Worm (Caenorhabditis elegans) whole organism, L4 larva: ENCODE results near the gene fos-1.

Source experiments
- F26F4.8 ChIP-seq: fragments of 200-800 bp; sonication (Bioruptor generic); conservative IDR thresholded peaks from 2 replicates; pipeline ENCODE4 v1.3.6; 2022; ENCODE audit warnings: missing genetic modification characterization, missing compliant biosample characterization
- R02D3.7 ChIP-seq: fragments of 150-350 bp; sonication (generic microtip); optimal IDR thresholded peaks from 3 replicates; lab custom pipeline; 2014; ENCODE audit warnings: missing biosample characterization, missing genetic modification characterization
- aha-1 ChIP-seq: fragments of 150-350 bp; peaks from one replicate; lab custom pipeline; 2014; ENCODE audit warnings: missing biosample characterization, missing genetic modification characterization
- aly-2 ChIP-seq: sonication (generic microtip); optimal IDR thresholded peaks from 2 replicates; lab custom pipeline; 2018; ENCODE audit warnings: missing biosample characterization, missing genetic modification characterization
- ama-1 ChIP-seq: fragments of 150-350 bp; optimal IDR thresholded peaks from 2 replicates; lab custom pipeline; 2014; ENCODE audit warnings: inconsistent platforms, mixed read lengths
- ceh-28 ChIP-seq: fragments of 150-350 bp; optimal IDR thresholded peaks from 2 replicates; lab custom pipeline; 2014; ENCODE audit warnings: missing biosample characterization, missing genetic modification reagents, missing genetic modification characterization
- ceh-62 ChIP-seq: sonication (generic microtip); optimal IDR thresholded peaks from 2 replicates; lab custom pipeline; 2017; ENCODE audit warnings: missing biosample characterization, missing genetic modification characterization
- ces-1 ChIP-seq: fragments of 150-350 bp; sonication (generic microtip); optimal IDR thresholded peaks from 4 replicates; lab custom pipeline; 2014; ENCODE audit warnings: missing biosample characterization, missing genetic modification reagents, missing genetic modification characterization
- ctbp-1 ChIP-seq: fragments of 200-800 bp; sonication (Bioruptor generic); IDR thresholded peaks from 2 replicates; pipeline ENCODE4 v1.3.6; 2022; ENCODE audit warnings: missing genetic modification reagents, missing genetic modification characterization, missing compliant biosample characterization
- daf-16 ChIP-seq, 3 experiments: sonication (generic microtip); optimal IDR thresholded peaks; 2 replicates each; lab custom pipeline; 2016 to 2017; ENCODE audit warnings: missing genetic modification characterization in 3 of 3, missing genetic modification reagents in 3 of 3, mild to moderate bottlenecking in 2 of 3, missing compliant biosample characterization in 2 of 3, missing biosample characterization in 1 of 3, moderate library complexity in 1 of 3
- daf-19 ChIP-seq: fragments of 200-800 bp; sonication (Bioruptor generic); conservative IDR thresholded peaks from 2 replicates; pipeline ENCODE4 v1.3.6; 2022; ENCODE audit warnings: missing genetic modification characterization, missing compliant biosample characterization
- dmd-6 ChIP-seq: fragments of 200-800 bp; sonication (Bioruptor generic); IDR thresholded peaks from 2 replicates; pipeline ENCODE4 v1.3.6; 2022; ENCODE audit warnings: missing genetic modification reagents, missing genetic modification characterization, missing compliant biosample characterization
- egl-27 ChIP-seq: sonication (generic microtip); optimal IDR thresholded peaks from 3 replicates; lab custom pipeline; 2017; ENCODE audit warnings: missing biosample characterization, missing genetic modification reagents, missing genetic modification characterization
- egl-43 ChIP-seq: fragments of 200-800 bp; sonication (Bioruptor generic); IDR thresholded peaks from 2 replicates; pipeline ENCODE4 v1.3.6; 2022; ENCODE audit warnings: missing genetic modification reagents, missing genetic modification characterization, missing compliant biosample characterization
- fkh-10 ChIP-seq: fragments of 150-350 bp; optimal IDR thresholded peaks from 2 replicates; lab custom pipeline; 2014; ENCODE audit warnings: missing biosample characterization, missing genetic modification reagents, missing genetic modification characterization
- hif-1 ChIP-seq, 2 experiments: sonication (generic microtip); optimal IDR thresholded peaks; 2 replicates each; lab custom pipeline; 2016 to 2017; ENCODE audit warnings: missing compliant biosample characterization in 2 of 2, missing genetic modification characterization in 2 of 2, missing genetic modification reagents in 2 of 2, missing genotype in 2 of 2, mild to moderate bottlenecking in 1 of 2
- hlh-11 ChIP-seq: fragments of 200-800 bp; sonication (Bioruptor generic); optimal IDR thresholded peaks from 2 replicates; lab custom pipeline; 2018; ENCODE audit warnings: mild to moderate bottlenecking, missing genetic modification characterization, missing compliant biosample characterization
- hlh-30 ChIP-seq: sonication (generic microtip); optimal IDR thresholded peaks from 2 replicates; lab custom pipeline; 2017; ENCODE audit warnings: antibody characterized with exemption, mild to moderate bottlenecking, missing genetic modification characterization, missing compliant biosample characterization; ENCODE audit not compliant: insufficient read depth
- hmg-1.1 ChIP-seq: fragments of 200-800 bp; sonication (Bioruptor generic); IDR thresholded peaks from 2 replicates; pipeline ENCODE4 v1.3.6; 2022; ENCODE audit warnings: missing genetic modification reagents, missing genetic modification characterization, missing compliant biosample characterization
- jun-1 ChIP-seq: fragments of 150-350 bp; optimal IDR thresholded peaks from 2 replicates; lab custom pipeline; 2014; ENCODE audit warnings: missing biosample characterization, missing genetic modification reagents, missing genetic modification characterization
- lim-7 ChIP-seq: fragments of 200-800 bp; sonication (Bioruptor generic); IDR thresholded peaks from 2 replicates; pipeline ENCODE4 v1.3.6; 2022; ENCODE audit warnings: missing genetic modification characterization, missing compliant biosample characterization
- lin-1 ChIP-seq: fragments of 200-800 bp; sonication (Bioruptor generic); IDR thresholded peaks from 2 replicates; pipeline ENCODE4 v1.3.6; 2022; ENCODE audit warnings: missing genetic modification reagents, missing genetic modification characterization, missing compliant biosample characterization
- lin-29 ChIP-seq: fragments of 200-800 bp; sonication (Bioruptor generic); IDR thresholded peaks from 2 replicates; pipeline ENCODE4 v1.3.6; 2022; ENCODE audit warnings: missing genetic modification reagents, missing genetic modification characterization, missing compliant biosample characterization
- lsy-2 ChIP-seq, 2 experiments: fragments of 150-350 bp in 1 of 2; sonication (generic microtip) in 1 of 2; optimal IDR thresholded peaks; 2 replicates each; lab custom pipeline; 2014 to 2017; ENCODE audit warnings: missing biosample characterization in 2 of 2, missing genetic modification characterization in 2 of 2
- mep-1 ChIP-seq: fragments of 150-350 bp; sonication (generic microtip); optimal IDR thresholded peaks from 3 replicates; lab custom pipeline; 2014; ENCODE audit warnings: missing biosample characterization, missing genetic modification characterization
- mxl-2 ChIP-seq: fragments of 200-800 bp; sonication (Bioruptor generic); conservative IDR thresholded peaks from 2 replicates; pipeline ENCODE4 v1.3.6; 2022; ENCODE audit warnings: missing genetic modification reagents, missing genetic modification characterization, missing compliant biosample characterization
- nhr-10 ChIP-seq: fragments of 150-350 bp; optimal IDR thresholded peaks from 2 replicates; lab custom pipeline; 2014; ENCODE audit warnings: missing biosample characterization, missing genetic modification characterization
- nhr-102 ChIP-seq: sonication (generic microtip); optimal IDR thresholded peaks from 2 replicates; lab custom pipeline; 2016; ENCODE audit warnings: mild to moderate bottlenecking, missing genetic modification characterization, moderate library complexity, missing compliant biosample characterization
- nhr-41 ChIP-seq: fragments of 200-800 bp; sonication (Bioruptor generic); IDR thresholded peaks from 2 replicates; pipeline ENCODE4 v1.3.6; 2022; ENCODE audit warnings: missing genetic modification reagents, missing genetic modification characterization, missing compliant biosample characterization
- pha-4 ChIP-seq, 2 experiments: fragments of 150-350 bp in 1 of 2; fragments of 200-800 bp in 1 of 2; sonication (Bioruptor generic) in 1 of 2; IDR thresholded peaks in 1 of 2; optimal IDR thresholded peaks in 1 of 2; 2 replicates each; pipeline versions ENCODE4 v1.3.6 to Lab custom; 2014 to 2022; ENCODE audit warnings: missing genetic modification characterization in 2 of 2, missing genetic modification reagents in 2 of 2, missing biosample characterization in 1 of 2, missing compliant biosample characterization in 1 of 2
- php-3 ChIP-seq: fragments of 200-800 bp; sonication (Bioruptor generic); IDR thresholded peaks from 2 replicates; pipeline ENCODE4 v1.3.6; 2022; ENCODE audit warnings: missing genetic modification reagents, missing genetic modification characterization, missing compliant biosample characterization
- rbr-2 ChIP-seq: sonication (generic microtip); optimal IDR thresholded peaks from 2 replicates; lab custom pipeline; 2016; ENCODE audit warnings: missing genotype, missing genetic modification characterization, missing compliant biosample characterization
- set-16 ChIP-seq: fragments of 200-800 bp; sonication (Bioruptor generic); IDR thresholded peaks from 2 replicates; pipeline ENCODE4 v1.3.6; 2022; ENCODE audit warnings: missing genetic modification reagents, missing genetic modification characterization, missing compliant biosample characterization
- unc-62 ChIP-seq, 3 experiments: fragments of 150-350 bp in 1 of 3; sonication (generic microtip); optimal IDR thresholded peaks in 2 of 3; peaks in 1 of 3; 1 replicate in 1 of 3; 2 replicates in 2 of 3; lab custom pipeline; 2014 to 2017; ENCODE audit warnings: missing biosample characterization in 3 of 3, missing genetic modification characterization in 3 of 3, missing genetic modification reagents in 3 of 3, missing genotype in 1 of 3
- zag-1 ChIP-seq: fragments of 150-350 bp; optimal IDR thresholded peaks from 2 replicates; lab custom pipeline; 2014; ENCODE audit warnings: missing biosample characterization, missing genetic modification characterization
- zfp-3 ChIP-seq: fragments of 200-800 bp; sonication (Bioruptor generic); conservative IDR thresholded peaks from 2 replicates; pipeline ENCODE4 v1.3.6; 2022; ENCODE audit warnings: missing genetic modification reagents, missing genetic modification characterization, missing compliant biosample characterization
- zip-11 ChIP-seq: fragments of 200-800 bp; sonication (Bioruptor generic); IDR thresholded peaks from 2 replicates; pipeline ENCODE4 v1.3.6; 2022; ENCODE audit warnings: missing genetic modification characterization, missing compliant biosample characterization
- zip-2 ChIP-seq: fragments of 150-350 bp; optimal IDR thresholded peaks from 2 replicates; lab custom pipeline; 2014; ENCODE audit warnings: missing biosample characterization, missing genetic modification characterization

Gene fos-1

ce11 chrV:6003301-6003700 is at the start of gene fos-1:
fos-1 (plus strand) TSS chrV:6003601.
- TF ChIP-seq zip-11 (GFP tag; lab: Robert Waterston, UW) (no peak), zip-2 (tag; lab: Kevin White, UChicago) (no peak), lin-1 (GFP tag; lab: Robert Waterston, UW) (no peak), egl-27 (no peak), zfp-3 (no peak), egl-43 (GFP tag; lab: Robert Waterston, UW) (no peak), fkh-10 (GFP tag; lab: Kevin White, UChicago) (no peak), unc-62 (GFP tag; optimal IDR thresholded peaks at IDR 0.05 in 1 of 2; lab: Kevin White, UChicago) (no peak), unc-62 (tag; optimal IDR thresholded peaks at IDR 0.05; lab: Kevin White, UChicago) (no peak), F26F4.8 (GFP tag; lab: Robert Waterston, UW) (no peak), aly-2 (tag; lab: Kevin White, UChicago) (no peak)

ce11 chrV:5954747-5955146 is 48.7 kb upstream of the fos-1 start, which contains the start of gene M03F8.6:
M03F8.6 (minus strand) TSS chrV:5954847.
- TF ChIP-seq aha-1 (tag; lab: Kevin White, UChicago) (peak; percentile 42), php-3 (GFP tag; lab: Robert Waterston, UW) (no peak)

- no peak for TF ChIP-seq jun-1 (tag; lab: Kevin White, UChicago)
- TF ChIP-seq aha-1 (tag; lab: Kevin White, UChicago): no peak
- TF ChIP-seq pha-4 (GFP tag; IDR thresholded peaks at IDR 0.05; lab: Robert Waterston, UW): no peak
- no peak for TF ChIP-seq pha-4 (tag; optimal IDR thresholded peaks at IDR 0.05; lab: Kevin White, UChicago)
- no peak for TF ChIP-seq zag-1 (tag; lab: Kevin White, UChicago)
- peak; percentile 36 for TF ChIP-seq ces-1 (GFP tag; lab: Kevin White, UChicago)
- TF ChIP-seq unc-62 (GFP tag; optimal IDR thresholded peaks at IDR 0.05 in 1 of 2; lab: Kevin White, UChicago): peak in 1 of 2 experiments; percentile 5
- TF ChIP-seq unc-62 (tag; optimal IDR thresholded peaks at IDR 0.05; lab: Kevin White, UChicago): no peak
- TF ChIP-seq hlh-30: no peak
- TF ChIP-seq ama-1: no peak
- no peak for TF ChIP-seq nhr-102
- TF ChIP-seq daf-19 (GFP tag; lab: Robert Waterston, UW): no peak
Observed at ce11 chrV:5955627-5956026, 47.8 kb upstream of the fos-1 start.

- no peak for TF ChIP-seq nhr-10 (tag; lab: Kevin White, UChicago)
- TF ChIP-seq hlh-30: peak; percentile 44
- TF ChIP-seq R02D3.7 (tag; lab: Kevin White, UChicago): no peak
- peak in 1 of 2 experiments; percentile 49 for TF ChIP-seq hif-1 (tag; optimal IDR thresholded peaks at IDR 0.05; lab: Kevin White, UChicago)
- TF ChIP-seq fkh-10 (GFP tag; lab: Kevin White, UChicago): peak; percentile 81
- TF ChIP-seq zip-11 (GFP tag; lab: Robert Waterston, UW): no peak
- TF ChIP-seq ctbp-1: peak; percentile 33; the same call in 1 of the 2 replicates
- TF ChIP-seq zfp-3: no peak
- TF ChIP-seq ces-1 (GFP tag; lab: Kevin White, UChicago): peak; percentile 67
- TF ChIP-seq hmg-1.1 (GFP tag; lab: Robert Waterston, UW): 0 out of 2 replicates have a peak, but pooled peaks have one; percentile 7
Observed at ce11 chrV:5961516-5961915, 41.9 kb upstream of the fos-1 start, which contains the start of gene mcp-1. mcp-1 (plus strand) TSS chrV:5961807.

- TF ChIP-seq set-16 (GFP tag; lab: Robert Waterston, UW) (no peak), F26F4.8 (GFP tag; lab: Robert Waterston, UW) (no peak)
- TF ChIP-seq, all 104 proteins: peak for 0
Observed at ce11 chrV:5963092-5963491, 40.3 kb upstream of the fos-1 start.

- TF ChIP-seq nhr-41 (GFP tag; lab: Robert Waterston, UW): no peak
- TF ChIP-seq rbr-2 (tag; lab: Kevin White, UChicago): peak; percentile 5
- no peak for TF ChIP-seq mxl-2 (GFP tag; lab: Robert Waterston, UW)
- peak in 1 of 2 experiments; percentile 71 for TF ChIP-seq daf-16 (GFP tag; optimal IDR thresholded peaks at IDR 0.05; lab: Kevin White, UChicago)
- peak; percentile 92 for TF ChIP-seq daf-16 (tag; optimal IDR thresholded peaks at IDR 0.05; lab: Kevin White, UChicago)
- no peak for TF ChIP-seq lin-29 (GFP tag; lab: Robert Waterston, UW)
- TF ChIP-seq dmd-6 (GFP tag; lab: Robert Waterston, UW): no peak
- no peak for TF ChIP-seq lim-7 (GFP tag; lab: Robert Waterston, UW)
- TF ChIP-seq hlh-30: peak; percentile 30
- TF ChIP-seq mep-1 (tag; lab: Kevin White, UChicago): peak; percentile 13
- TF ChIP-seq lsy-2 (tag; optimal IDR thresholded peaks at IDR 0.05; lab: Kevin White, UChicago): peak in 1 of 2 experiments; percentile 49
- peak; percentile 59 for TF ChIP-seq hlh-11 (tag; lab: Kevin White, UChicago)
- peak in 1 of 2 experiments; percentile 97 for TF ChIP-seq unc-62 (GFP tag; optimal IDR thresholded peaks at IDR 0.05 in 1 of 2; lab: Kevin White, UChicago)
- no peak for TF ChIP-seq unc-62 (tag; optimal IDR thresholded peaks at IDR 0.05; lab: Kevin White, UChicago)
- peak; percentile 42 for TF ChIP-seq ceh-28 (tag; lab: Kevin White, UChicago)
- no peak for TF ChIP-seq ceh-62 (tag; lab: Kevin White, UChicago)
Observed at ce11 chrV:5963696-5964095, 39.7 kb upstream of the fos-1 start, which contains the start of gene pcm-1. pcm-1 (minus strand) TSS chrV:5963882.
